Fruit fly (Drosophila melanogaster) S2 (cell line): Measurements from ENCODE around the gene TAF1B.

Experiments used
- CG8478 ChIP-seq: fragments of >200 bp; optimal IDR thresholded peaks from 2 replicates; lab custom pipeline; 2018
- CTCF ChIP-seq, 2 experiments: fragments of >200 bp; optimal IDR thresholded peaks; 2 replicates each; lab custom pipeline; 2018

Gene TAF1B

dm6 chr3R:10150555-10150954 lies 6.6 kb upstream of the TAF1B start:
- TF ChIP-seq CG8478 (lab: Kevin White, UChicago) (no peak), CTCF (optimal IDR thresholded peaks at IDR 0.05; lab: Kevin White, UChicago) (no peak)

dm6 chr3R:10149667-10150398 lies 5.8 kb upstream of the TAF1B start:
- TF ChIP-seq CTCF (optimal IDR thresholded peaks at IDR 0.05; lab: Kevin White, UChicago) (no peak), CG8478 (lab: Kevin White, UChicago) (no peak)

dm6 chr3R:10148376-10148887 lies 4.4 kb upstream of the TAF1B start:
- TF ChIP-seq CG8478 (lab: Kevin White, UChicago) (no peak), CTCF (optimal IDR thresholded peaks at IDR 0.05; lab: Kevin White, UChicago) (peak; percentile 83 to 86)

dm6 chr3R:10147176-10147575 lies 3.2 kb upstream of the TAF1B start:
- no peak for TF ChIP-seq CTCF (optimal IDR thresholded peaks at IDR 0.05; lab: Kevin White, UChicago)
- no peak for TF ChIP-seq CG8478 (lab: Kevin White, UChicago)

dm6 chr3R:10142770-10143169 lies 1.2 kb downstream of the TAF1B start, which contains the start of gene CG42759:
Gene CG42759 (plus strand): TSS chr3R:10143070.
- TF ChIP-seq CG8478 (lab: Kevin White, UChicago) (no peak), CTCF (optimal IDR thresholded peaks at IDR 0.05; lab: Kevin White, UChicago) (no peak)

dm6 chr3R:10139649-10140598 lies 4.1 kb downstream of the TAF1B start, which contains the start of gene tws:
Gene tws (minus strand): TSS chr3R:10139772.
- TF ChIP-seq CG8478 (lab: Kevin White, UChicago) (no peak), CTCF (optimal IDR thresholded peaks at IDR 0.05; lab: Kevin White, UChicago) (no peak)

dm6 chr3R:10138900-10139299 lies 5.1 kb downstream of the TAF1B start:
- TF ChIP-seq CTCF (optimal IDR thresholded peaks at IDR 0.05; lab: Kevin White, UChicago) (no peak), CG8478 (lab: Kevin White, UChicago) (no peak)

dm6 chr3R:10137801-10138200 lies 6.2 kb downstream of the TAF1B start:
- no peak for TF ChIP-seq CG8478 (lab: Kevin White, UChicago)
- TF ChIP-seq CTCF (optimal IDR thresholded peaks at IDR 0.05; lab: Kevin White, UChicago), result no peak

- TF ChIP-seq CG8478 (lab: Kevin White, UChicago) (no peak), CTCF (optimal IDR thresholded peaks at IDR 0.05; lab: Kevin White, UChicago) (no peak)
Measured at dm6 chr3R:10135011-10135410, 9.0 kb downstream of the TAF1B start.

dm6 chr3R:10134341-10134668 lies 9.7 kb downstream of the TAF1B start:
- peak; percentile 36 to 56 for TF ChIP-seq CTCF (optimal IDR thresholded peaks at IDR 0.05; lab: Kevin White, UChicago)
- TF ChIP-seq CG8478 (lab: Kevin White, UChicago), result no peak

dm6 chr3R:10133419-10134340 lies 10.3 kb downstream of the TAF1B start:
- TF ChIP-seq CTCF (optimal IDR thresholded peaks at IDR 0.05; lab: Kevin White, UChicago) (no peak), CG8478 (lab: Kevin White, UChicago) (no peak)

- TF ChIP-seq CTCF (optimal IDR thresholded peaks at IDR 0.05; lab: Kevin White, UChicago) (no peak), CG8478 (lab: Kevin White, UChicago) (no peak)
Measured at dm6 chr3R:10132906-10133416, 11.0 kb downstream of the TAF1B start.

- no peak for TF ChIP-seq CG8478 (lab: Kevin White, UChicago)
- TF ChIP-seq CTCF (optimal IDR thresholded peaks at IDR 0.05; lab: Kevin White, UChicago), result no peak
Measured at dm6 chr3R:10130975-10131529, 12.9 kb downstream of the TAF1B start.
